Fruit fly (Drosophila melanogaster): ENCODE results near the gene gzl.
A peak's percentile ranks its signal among the peaks of the same experiment; 100 is the strongest.

Gene gzl

DNA sequence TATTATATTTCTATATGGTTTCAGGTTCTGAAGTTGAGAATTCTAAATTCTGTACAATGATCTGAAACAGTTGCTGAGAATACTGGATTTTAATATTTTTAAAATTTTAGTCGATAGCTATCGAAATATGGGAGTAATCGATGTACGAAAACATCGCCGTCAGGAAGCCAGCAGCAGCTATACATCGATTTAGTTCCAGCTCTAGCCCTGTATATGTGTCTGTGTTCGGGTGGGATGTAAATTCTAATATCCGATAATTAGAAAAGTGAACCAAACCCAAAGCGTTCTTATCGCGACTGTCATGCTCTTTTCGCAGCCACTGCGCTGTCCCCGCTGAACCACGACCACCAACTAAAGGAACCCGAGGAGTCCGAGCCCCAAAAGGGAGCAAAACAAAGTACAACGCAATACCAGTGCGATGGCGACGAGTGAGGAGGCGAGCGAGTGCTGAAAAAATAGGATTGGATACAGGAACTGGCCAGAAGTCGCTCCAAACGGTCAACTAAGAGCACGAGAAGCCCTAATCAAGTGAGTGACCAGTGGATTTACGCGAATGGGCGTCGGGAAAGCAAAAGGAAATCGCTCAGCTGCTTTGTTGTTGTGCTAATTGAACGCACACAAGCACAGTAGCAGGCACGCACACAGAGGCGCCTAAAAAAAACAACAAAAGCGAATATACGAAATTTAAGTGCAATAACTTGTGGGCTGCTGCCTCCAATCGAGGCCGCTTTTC is at the start of gene gzl:
Gene gzl (plus strand): TSS at position 182 of the 733 bp plus-strand sequence.
- TF ChIP-seq CG17801 (GFP tag; optimal IDR thresholded peaks at IDR 0.05; ENCODE audit: partially characterized antibody): peak; percentile 25

- no peak for TF ChIP-seq CG17801 (GFP tag; optimal IDR thresholded peaks at IDR 0.05; ENCODE audit: partially characterized antibody)
These were observed 47.7 kb upstream of the gzl start, which contains the start of gene Osi19 for dm6 chr3R:6334906-6335433. Gene Osi19 (plus strand): TSS chr3R:6335362.

DNA sequence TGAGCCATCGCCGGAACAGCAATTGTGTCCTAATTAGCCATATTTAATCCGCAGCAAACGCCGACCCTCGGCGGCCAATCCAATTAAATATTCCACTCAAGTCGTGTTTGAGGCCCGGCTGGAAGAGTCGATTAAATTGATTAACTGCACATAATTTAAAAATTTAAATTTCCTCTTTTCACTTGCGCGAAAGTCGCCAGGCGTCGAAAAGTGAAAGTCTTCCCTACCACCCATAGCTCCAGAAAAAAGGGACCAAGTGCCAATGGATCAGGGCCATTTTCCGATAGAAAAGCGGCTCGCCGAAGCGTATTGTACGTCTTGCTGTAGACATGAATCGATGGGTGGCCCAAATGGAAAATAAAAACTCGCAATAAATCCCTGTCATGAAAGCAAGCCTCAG is 45.3 kb upstream of the gzl start:
- TF ChIP-seq CG17801 (GFP tag; optimal IDR thresholded peaks at IDR 0.05; ENCODE audit: partially characterized antibody): no peak

DNA sequence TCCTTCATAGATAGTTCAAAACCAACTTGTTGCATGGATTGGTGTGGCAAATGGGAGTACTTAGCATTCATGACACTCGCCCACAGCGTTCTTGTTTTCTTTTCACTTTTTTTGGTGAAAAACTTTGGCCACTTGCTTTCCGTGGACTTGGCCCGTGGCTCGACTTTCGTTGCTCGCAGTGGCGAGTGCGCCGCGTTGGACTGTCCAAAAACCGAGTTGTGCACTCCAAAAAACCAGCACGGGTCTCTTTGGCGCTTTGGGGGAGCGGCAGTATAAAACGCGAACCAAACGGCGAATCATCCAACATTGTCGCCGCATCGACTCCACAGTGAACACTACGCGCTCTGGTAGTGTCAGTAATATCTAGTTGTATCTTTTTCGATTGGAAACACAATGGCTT is 42.9 kb upstream of the gzl start, which contains the start of gene Osi20:
Gene Osi20 (plus strand): TSS at position 301 of the 400 bp plus-strand sequence.
- no peak for TF ChIP-seq CG17801 (GFP tag; optimal IDR thresholded peaks at IDR 0.05; ENCODE audit: partially characterized antibody)

dm6 chr3R:6341668-6342067 is 41.0 kb upstream of the gzl start, which contains the start of gene CG17917:
Gene CG17917 (plus strand): TSS chr3R:6341968.
- TF ChIP-seq CG17801 (GFP tag; optimal IDR thresholded peaks at IDR 0.05; ENCODE audit: partially characterized antibody): no peak

dm6 chr3R:6342702-6343101 is 40.0 kb upstream of the gzl start, which contains the start of gene CG10298:
Gene CG10298 (plus strand): TSS chr3R:6343002.
- TF ChIP-seq CG17801 (GFP tag; optimal IDR thresholded peaks at IDR 0.05; ENCODE audit: partially characterized antibody): no peak

DNA sequence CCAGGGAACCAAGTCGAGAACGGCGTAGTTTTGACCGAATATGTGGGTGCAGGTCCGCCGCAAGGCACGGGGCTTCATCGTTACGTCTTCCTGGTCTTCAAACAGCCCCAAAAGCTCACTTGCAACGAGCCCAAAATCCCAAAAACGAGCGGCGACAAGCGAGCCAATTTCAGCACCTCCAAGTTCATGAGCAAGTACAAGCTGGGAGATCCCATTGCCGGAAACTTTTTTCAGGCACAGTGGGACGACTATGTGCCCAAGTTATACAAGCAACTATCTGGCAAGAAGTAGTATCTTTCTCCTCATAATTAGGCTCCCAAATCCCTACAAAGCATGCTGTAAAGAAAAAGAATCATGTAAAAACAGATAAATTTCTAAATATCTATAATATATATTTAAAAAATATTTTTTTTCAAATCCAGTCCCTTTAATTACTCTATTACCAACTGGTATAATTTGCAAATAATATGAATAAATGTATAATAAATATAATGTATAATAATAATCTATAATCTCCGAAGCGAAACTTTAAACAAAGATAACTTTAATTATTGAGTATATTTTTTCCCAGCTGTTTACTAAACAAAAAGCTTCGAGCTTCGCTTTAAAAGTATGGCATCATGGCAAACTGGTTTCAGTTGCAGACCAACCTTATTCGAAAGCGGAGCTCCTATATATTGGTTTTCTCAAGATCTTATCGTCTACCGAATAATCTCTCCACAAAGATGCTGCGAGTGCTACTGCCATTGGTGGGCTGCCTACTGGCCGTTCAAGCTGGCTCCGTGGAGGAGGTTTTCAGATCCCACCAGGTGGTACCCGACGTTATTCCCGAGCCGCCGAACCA is 39.1 kb upstream of the gzl start, which contains the start of gene CG17919:
Gene CG17919 (plus strand): TSS at position 634 of the 844 bp plus-strand sequence.
- no peak for TF ChIP-seq CG17801 (GFP tag; optimal IDR thresholded peaks at IDR 0.05; ENCODE audit: partially characterized antibody)

DNA sequence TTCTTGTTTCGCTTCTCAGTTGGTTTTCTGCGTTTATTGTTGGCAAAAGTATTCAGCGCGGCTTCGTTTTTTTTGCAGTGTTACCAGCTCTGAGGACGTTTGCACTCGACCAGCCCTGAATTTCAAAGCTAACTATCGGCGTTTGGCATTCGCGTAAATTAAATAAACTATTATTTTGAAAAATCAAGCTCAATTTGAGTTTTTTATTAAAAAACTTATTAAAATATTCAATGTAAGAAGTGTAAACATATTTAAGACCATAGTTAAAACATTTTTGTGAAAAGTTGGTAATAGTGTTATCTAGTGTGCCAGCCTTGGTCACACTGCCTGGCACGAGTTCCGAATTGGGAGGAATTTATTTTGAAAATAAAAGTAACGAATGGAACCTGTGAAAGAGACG is 36.9 kb upstream of the gzl start, which contains the start of the genes SmD2 and CG18048:
Gene SmD2 (minus strand): TSS at position 98 of the 400 bp plus-strand sequence.
Gene CG18048 (plus strand): TSS at position 298 of the 400 bp plus-strand sequence.
- peak; percentile 43 for TF ChIP-seq CG17801 (GFP tag; optimal IDR thresholded peaks at IDR 0.05; ENCODE audit: partially characterized antibody)

DNA sequence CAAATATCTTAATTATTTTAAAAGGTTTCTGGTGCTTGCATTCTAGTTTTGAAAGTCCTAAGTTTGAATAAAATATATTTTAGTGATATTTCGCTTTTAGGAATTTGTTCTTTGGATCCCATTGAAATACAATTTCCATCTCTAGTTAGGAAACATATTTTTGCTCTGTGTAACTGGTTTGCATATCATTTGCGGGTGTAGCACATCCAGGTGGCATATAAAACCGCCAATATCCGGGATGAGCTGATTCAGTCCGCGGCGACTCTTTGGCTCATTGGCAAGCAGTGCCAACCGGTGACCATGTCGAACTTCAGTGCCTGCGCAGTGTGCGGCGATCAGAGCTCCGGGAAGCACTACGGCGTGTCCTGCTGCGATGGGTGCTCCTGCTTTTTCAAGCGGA is 33.8 kb upstream of the gzl start, which contains the start of gene Hr83:
Gene Hr83 (plus strand): TSS at position 301 of the 400 bp plus-strand sequence.
- no peak for TF ChIP-seq CG17801 (GFP tag; optimal IDR thresholded peaks at IDR 0.05; ENCODE audit: partially characterized antibody)

DNA sequence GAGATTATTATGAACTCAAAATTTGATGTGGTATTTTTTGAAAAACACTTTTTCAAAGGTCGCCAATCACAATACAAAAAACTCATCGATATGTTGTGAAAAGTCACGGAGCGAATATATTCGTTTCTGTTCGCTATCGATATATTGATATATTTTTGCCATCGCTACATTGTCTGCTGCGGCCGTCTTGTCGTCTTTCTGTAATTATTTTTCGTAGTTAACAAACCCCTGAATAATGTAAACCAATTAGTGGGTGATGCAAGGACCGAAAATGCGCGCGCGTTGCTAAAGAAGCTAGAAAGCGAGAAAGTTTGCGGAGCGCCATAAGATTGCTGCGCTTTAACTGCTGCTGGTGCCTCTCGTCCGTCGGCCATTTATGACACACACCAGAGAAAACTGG is 32.0 kb upstream of the gzl start, which contains the start of gene Pak:
Gene Pak (plus strand): TSS at position 142 of the 400 bp plus-strand sequence.
- no peak for TF ChIP-seq CG17801 (GFP tag; optimal IDR thresholded peaks at IDR 0.05; ENCODE audit: partially characterized antibody)

- TF ChIP-seq CG17801 (GFP tag; optimal IDR thresholded peaks at IDR 0.05; ENCODE audit: partially characterized antibody): no peak
These were observed 31.5 kb upstream of the gzl start for dm6 chr3R:6351181-6351580.

DNA sequence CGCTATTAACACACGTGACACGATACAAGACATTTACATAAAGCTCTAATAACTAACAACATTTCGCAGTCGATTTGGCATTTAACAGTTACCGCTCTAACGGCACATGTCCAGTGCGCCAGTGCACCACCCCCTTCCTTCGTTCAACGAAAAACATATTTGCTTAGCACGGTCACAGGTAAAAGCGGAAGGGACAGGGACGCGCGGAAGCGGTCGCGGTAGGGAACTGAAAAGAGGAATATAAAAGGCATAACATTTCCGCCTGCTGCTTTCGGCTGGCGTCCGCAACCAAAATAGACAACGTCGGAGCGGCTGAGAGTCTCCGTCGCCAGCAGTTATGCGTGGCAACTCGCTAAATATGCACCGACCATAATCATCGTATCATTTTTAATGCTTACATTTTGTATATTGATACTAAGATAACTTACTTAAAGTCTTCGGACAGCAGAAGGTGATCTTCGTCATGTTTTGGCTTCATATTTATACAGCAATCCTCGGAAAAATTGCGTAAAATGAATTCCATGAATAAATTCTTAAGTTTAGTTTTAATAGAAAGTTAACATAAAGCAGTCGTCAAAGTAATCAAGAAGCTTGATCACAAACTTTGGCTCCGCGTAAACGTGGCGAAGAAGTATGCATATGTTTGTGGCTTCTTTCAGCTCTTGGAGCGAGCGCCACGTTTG is 30.9 kb upstream of the gzl start:
- no peak for TF ChIP-seq CG17801 (GFP tag; optimal IDR thresholded peaks at IDR 0.05; ENCODE audit: partially characterized antibody)

- no peak for TF ChIP-seq CG17801 (GFP tag; optimal IDR thresholded peaks at IDR 0.05; ENCODE audit: partially characterized antibody)
These were observed 30.3 kb upstream of the gzl start for dm6 chr3R:6352436-6352835.

DNA sequence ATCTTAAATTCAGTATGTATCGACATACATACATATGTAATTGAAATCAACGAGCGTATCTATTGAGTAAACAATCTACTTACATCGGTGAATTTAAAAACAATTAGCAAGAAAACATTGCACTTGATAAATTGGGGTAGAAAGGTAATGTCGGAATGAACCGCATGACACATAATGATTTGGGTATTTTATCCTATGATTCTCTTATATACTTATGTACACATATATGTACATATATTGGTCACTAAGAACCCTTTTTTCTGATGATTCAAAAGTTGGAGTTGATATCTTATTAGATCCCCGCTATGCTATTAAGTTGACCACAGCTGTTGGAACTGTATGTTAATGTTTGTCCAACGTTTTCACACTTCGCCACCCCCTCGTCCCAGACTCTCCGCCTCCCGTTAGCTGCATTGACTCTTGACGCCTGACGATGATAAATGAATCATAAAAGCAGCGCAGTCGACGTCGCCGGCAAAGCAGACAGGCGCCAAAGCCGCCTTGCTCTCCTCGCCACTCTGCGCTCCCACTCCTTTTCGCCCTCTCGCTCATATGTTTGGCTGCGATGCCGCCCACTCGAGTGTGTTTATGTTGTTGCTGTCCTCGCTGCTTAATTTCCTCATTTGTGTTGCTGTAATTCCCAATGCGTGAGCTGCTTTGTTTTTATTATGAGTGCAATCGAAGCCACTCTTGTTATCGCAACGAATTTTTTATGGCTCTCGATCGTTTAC is 29.7 kb upstream of the gzl start:
- TF ChIP-seq CG17801 (GFP tag; optimal IDR thresholded peaks at IDR 0.05; ENCODE audit: partially characterized antibody): no peak

Measured in ovary, adult (tissue).